Worm (Caenorhabditis elegans) whole organism, L3 larva: ENCODE measurements around the gene T08H10.3.

Experiments used
- mdl-1 ChIP-seq: fragments of 150-350 bp; optimal IDR thresholded peaks from 2 replicates; lab custom pipeline; 2014; ENCODE audit warnings: missing biosample characterization, missing genetic modification characterization
- nhr-11 ChIP-seq: fragments of 150-350 bp; optimal IDR thresholded peaks from 2 replicates; lab custom pipeline; 2014; ENCODE audit warnings: missing biosample characterization, missing genetic modification characterization
- nhr-23 ChIP-seq: fragments of 150-350 bp; optimal IDR thresholded peaks from 2 replicates; lab custom pipeline; 2014; ENCODE audit warnings: missing biosample characterization, missing genetic modification reagents, missing genetic modification characterization
- snpc-4 ChIP-seq: fragments of 150-350 bp; optimal IDR thresholded peaks from 2 replicates; lab custom pipeline; 2014; ENCODE audit warnings: missing biosample characterization, missing genetic modification characterization
- unc-62 ChIP-seq: fragments of 150-350 bp; sonication (generic microtip); optimal IDR thresholded peaks from 4 replicates; lab custom pipeline; 2014; ENCODE audit warnings: missing biosample characterization, missing genetic modification reagents, missing genetic modification characterization
- ztf-11 ChIP-seq: fragments of 150-350 bp; optimal IDR thresholded peaks from 2 replicates; lab custom pipeline; 2014; ENCODE audit warnings: missing biosample characterization, missing genetic modification characterization

ce11 chrV:4505000-4505399, 33.8 kb downstream of the T08H10.3 start:
- no peak for TF ChIP-seq mdl-1 (tag; lab: Kevin White, UChicago)
- TF ChIP-seq unc-62: peak; percentile 35
- no peak for TF ChIP-seq nhr-11 (tag; lab: Kevin White, UChicago)
- TF ChIP-seq ztf-11: no peak
- no peak for TF ChIP-seq snpc-4 (tag; lab: Kevin White, UChicago)
- TF ChIP-seq nhr-23: no peak
